Fruit fly (Drosophila melanogaster): ENCODE measurements around the gene SuUR.

The SuUR gene

DNA sequence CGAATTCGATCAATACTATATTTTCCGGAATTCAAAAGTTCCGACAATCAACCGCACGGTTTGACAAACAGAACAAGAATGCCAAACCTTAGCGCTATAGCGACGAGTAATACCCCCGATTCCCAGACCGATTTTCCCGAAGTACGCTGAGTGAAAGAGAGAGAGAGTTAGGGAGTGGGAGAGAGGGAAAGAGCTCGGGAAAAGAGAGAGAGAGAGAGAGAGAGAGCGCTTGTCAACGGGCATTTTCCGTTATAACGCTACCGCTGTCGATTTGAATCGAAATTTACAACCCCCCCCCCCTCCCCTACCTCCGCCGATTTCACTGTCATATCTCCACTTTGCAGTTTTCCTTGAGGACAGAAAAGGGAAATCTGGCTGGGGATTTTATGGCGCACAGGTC, 18.2 kb upstream of the SuUR start:
- TF ChIP-seq insv (optimal IDR thresholded peaks at IDR 0.05), result no peak
- no peak for TF ChIP-seq Sin3A (optimal IDR thresholded peaks at IDR 0.05)
- TF ChIP-seq Myc (optimal IDR thresholded peaks at IDR 0.05), result no peak
- no peak for TF ChIP-seq h (optimal IDR thresholded peaks at IDR 0.05)
- no peak for TF ChIP-seq psq (optimal IDR thresholded peaks at IDR 0.05)
- no peak for TF ChIP-seq ttk (optimal IDR thresholded peaks at IDR 0.05)

DNA sequence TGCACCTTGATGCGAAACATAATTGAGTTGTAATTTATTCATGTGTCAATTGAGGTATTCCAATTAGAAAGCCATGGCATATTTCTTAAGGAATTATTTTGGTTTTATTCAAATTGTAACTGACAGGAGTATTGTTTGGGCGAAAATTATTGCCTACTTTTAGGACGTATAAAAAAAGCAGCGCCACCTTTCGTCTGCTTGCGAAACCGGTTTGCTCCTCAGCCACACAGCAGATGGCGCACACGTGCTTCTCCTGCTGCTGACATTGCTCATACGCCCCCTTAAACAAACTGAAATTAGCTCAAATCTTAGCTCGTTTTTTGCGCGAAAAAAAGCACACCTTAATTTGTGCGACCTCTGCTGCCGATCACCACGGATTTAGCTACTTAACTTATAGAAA, 16.9 kb upstream of the SuUR start:
- no peak for TF ChIP-seq insv (optimal IDR thresholded peaks at IDR 0.05)
- no peak for TF ChIP-seq ttk (optimal IDR thresholded peaks at IDR 0.05)
- TF ChIP-seq Sin3A (optimal IDR thresholded peaks at IDR 0.05), result no peak
- TF ChIP-seq Myc (optimal IDR thresholded peaks at IDR 0.05), result no peak
- no peak for TF ChIP-seq h (optimal IDR thresholded peaks at IDR 0.05)
- TF ChIP-seq psq (optimal IDR thresholded peaks at IDR 0.05), result no peak

DNA sequence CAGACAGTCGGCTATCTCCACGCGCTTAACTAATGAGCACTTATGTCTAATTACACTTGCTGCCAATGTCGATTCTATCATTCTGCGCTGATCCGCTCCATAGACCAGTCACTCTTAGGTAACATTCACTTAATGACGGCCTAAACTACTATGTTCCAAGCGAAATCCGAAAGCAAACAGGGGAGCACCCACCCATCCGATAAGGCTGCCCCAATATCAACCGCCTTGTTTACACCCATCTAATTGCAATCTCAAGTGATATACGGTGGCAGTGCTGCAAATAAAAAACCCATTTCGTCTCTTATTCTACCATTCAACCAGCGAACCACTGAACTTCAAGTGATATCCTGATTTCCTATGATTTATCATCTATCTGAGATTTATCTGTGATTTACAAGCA, 15.4 kb upstream of the SuUR start:
- no peak for TF ChIP-seq Sin3A (optimal IDR thresholded peaks at IDR 0.05)
- no peak for TF ChIP-seq psq (optimal IDR thresholded peaks at IDR 0.05)
- no peak for TF ChIP-seq insv (optimal IDR thresholded peaks at IDR 0.05)
- TF ChIP-seq h (optimal IDR thresholded peaks at IDR 0.05), result no peak
- no peak for TF ChIP-seq Myc (optimal IDR thresholded peaks at IDR 0.05)
- TF ChIP-seq ttk (optimal IDR thresholded peaks at IDR 0.05), result no peak

DNA sequence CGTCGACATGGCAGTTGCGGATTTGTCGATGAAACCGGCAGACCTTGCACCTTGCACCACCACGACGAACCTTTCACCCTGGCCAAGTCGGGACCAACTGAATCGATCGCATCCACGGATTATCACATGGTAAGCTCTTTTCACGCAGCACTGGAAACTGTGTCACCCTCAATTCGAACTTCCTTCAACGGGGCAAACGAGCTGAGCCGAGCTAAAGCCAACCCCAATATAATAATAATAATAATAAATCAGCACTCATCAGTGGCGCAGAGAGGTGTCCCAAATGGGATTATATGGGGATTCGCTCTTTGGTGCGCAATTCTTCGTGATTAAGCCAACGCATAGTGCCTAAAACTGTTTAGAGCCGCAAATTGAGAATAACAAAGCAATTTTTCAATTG, 13.5 kb upstream of the SuUR start, which contains the start of gene CG43693:
TSS of gene CG43693 (minus strand) at position 101 of the 400 bp plus-strand sequence.
- TF ChIP-seq ttk (optimal IDR thresholded peaks at IDR 0.05) (no peak), h (optimal IDR thresholded peaks at IDR 0.05) (no peak), insv (optimal IDR thresholded peaks at IDR 0.05) (no peak), Myc (optimal IDR thresholded peaks at IDR 0.05) (no peak), Sin3A (optimal IDR thresholded peaks at IDR 0.05) (no peak), psq (optimal IDR thresholded peaks at IDR 0.05) (no peak)

DNA sequence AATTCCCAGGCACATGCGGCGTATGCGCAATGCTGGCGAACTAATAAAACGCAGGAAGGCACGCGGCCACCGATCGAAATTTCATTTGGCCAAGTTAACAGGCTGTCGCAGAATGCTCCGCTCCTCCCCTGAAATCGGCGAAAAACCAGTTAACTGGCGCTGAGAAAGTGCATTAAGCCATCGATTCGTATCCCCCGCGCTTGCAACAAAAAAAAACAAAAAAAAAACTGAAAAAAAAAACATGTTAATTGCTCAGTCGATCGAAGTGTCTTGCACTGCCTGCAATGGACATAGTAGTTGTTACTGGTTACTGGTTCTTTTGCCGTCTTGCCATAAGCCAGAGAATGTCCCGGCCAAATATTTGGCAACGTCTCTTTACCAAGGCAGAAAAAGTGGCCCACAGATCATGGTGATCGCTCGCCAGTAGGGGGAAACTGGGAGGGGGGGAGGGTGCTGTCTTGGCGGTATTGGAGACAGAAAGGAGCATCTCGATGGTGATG, 12.0 kb upstream of the SuUR start:
- TF ChIP-seq insv (optimal IDR thresholded peaks at IDR 0.05) (no peak), h (optimal IDR thresholded peaks at IDR 0.05) (no peak), psq (optimal IDR thresholded peaks at IDR 0.05) (no peak), Myc (optimal IDR thresholded peaks at IDR 0.05) (no peak), Sin3A (optimal IDR thresholded peaks at IDR 0.05) (no peak), ttk (optimal IDR thresholded peaks at IDR 0.05) (no peak)

DNA sequence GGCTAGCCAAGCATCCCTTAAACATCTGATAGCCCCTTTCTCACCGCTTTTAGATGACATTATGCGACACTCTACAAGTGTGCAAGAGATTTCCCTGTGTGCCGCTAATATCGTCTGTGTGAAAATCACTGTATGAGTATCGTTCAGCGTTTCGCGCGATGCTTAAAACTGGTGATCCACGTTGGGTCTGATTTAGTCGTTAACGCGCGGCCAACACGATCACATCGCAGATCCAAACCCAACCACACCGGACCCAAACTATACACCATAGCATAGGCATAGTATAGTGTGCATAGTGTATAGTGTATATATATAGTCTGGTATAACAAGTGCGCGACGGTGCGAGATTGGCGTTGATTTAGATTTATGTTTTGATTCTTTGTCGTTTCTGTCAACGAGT, 10.9 kb upstream of the SuUR start, which contains the start of gene CG7888:
TSS of gene CG7888 (plus strand) at position 193 of the 400 bp plus-strand sequence.
- TF ChIP-seq h (optimal IDR thresholded peaks at IDR 0.05), result no peak
- TF ChIP-seq Myc (optimal IDR thresholded peaks at IDR 0.05), result no peak
- no peak for TF ChIP-seq psq (optimal IDR thresholded peaks at IDR 0.05)
- TF ChIP-seq insv (optimal IDR thresholded peaks at IDR 0.05), result no peak
- no peak for TF ChIP-seq Sin3A (optimal IDR thresholded peaks at IDR 0.05)
- TF ChIP-seq ttk (optimal IDR thresholded peaks at IDR 0.05), result no peak

DNA sequence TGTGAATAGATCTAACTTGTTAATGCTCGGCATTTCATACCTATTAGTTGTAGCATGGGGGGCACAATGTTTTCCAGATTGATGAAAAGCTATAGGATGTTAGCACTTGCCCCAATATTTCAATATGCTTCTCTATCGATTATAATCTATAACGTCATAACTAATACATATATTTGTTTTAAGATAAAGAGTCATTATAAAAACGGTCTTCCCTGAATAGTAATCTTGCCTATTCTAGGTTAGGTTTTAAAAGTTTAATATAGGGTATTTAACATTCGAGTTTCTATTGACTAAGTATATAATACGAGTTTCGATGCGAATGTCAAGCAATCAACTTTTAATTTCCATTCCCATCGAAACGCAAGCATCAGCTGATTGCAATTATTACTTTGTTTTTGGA, 3.6 kb upstream of the SuUR start, which contains the start of the genes CG6321 and Blos2:
TSS of gene CG6321 (minus strand) at position 25 of the 400 bp plus-strand sequence.
TSS of gene Blos2 (plus strand) at position 372 of the 400 bp plus-strand sequence.
- TF ChIP-seq ttk (optimal IDR thresholded peaks at IDR 0.05) (no peak), psq (optimal IDR thresholded peaks at IDR 0.05) (no peak), Sin3A (optimal IDR thresholded peaks at IDR 0.05) (no peak), insv (optimal IDR thresholded peaks at IDR 0.05) (no peak), h (optimal IDR thresholded peaks at IDR 0.05) (no peak), Myc (optimal IDR thresholded peaks at IDR 0.05) (no peak)

DNA sequence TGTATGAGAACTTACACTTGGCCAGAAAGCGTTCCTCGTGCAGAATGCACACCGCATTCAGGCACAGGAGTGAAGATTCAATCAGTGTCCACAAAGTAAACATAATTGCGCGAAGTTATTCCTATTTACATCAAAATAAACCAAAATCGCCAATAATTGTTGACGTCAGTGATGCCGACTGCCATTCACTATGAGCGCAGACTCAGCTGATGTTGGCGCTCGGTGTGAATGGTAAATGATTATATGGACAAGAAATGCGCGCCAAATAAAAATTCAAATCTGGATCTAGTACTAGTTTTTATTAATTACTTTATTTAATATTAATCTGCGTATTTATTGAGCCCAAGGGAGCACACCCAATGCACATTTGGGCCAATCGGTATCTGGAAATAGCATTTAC, 2.4 kb upstream of the SuUR start, which contains the start of gene CG32069:
TSS of gene CG32069 (minus strand) at position 174 of the 400 bp plus-strand sequence.
- no peak for TF ChIP-seq psq (optimal IDR thresholded peaks at IDR 0.05)
- no peak for TF ChIP-seq Myc (optimal IDR thresholded peaks at IDR 0.05)
- no peak for TF ChIP-seq h (optimal IDR thresholded peaks at IDR 0.05)
- no peak for TF ChIP-seq ttk (optimal IDR thresholded peaks at IDR 0.05)
- TF ChIP-seq Sin3A (optimal IDR thresholded peaks at IDR 0.05), result no peak
- TF ChIP-seq insv (optimal IDR thresholded peaks at IDR 0.05), result no peak

DNA sequence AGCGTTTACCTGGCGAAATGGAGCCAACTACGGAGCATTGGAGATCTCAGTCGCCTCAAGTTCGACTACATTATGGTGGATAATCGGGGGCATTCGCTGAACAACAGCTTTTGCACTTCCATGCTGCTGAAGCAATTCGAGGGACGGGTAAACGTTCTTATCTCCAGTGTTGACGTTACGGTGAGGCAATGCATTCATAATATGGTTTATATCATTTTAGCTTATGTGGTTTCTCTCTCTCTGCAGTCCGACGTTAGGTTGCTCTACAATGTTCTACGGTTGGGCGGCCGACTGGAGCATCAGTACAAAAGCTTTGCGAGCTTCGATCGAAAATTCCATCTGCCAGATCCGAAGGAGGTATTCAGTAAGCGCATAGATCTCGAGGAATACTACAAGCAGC, 1.1 kb downstream of the SuUR start:
- TF ChIP-seq h (optimal IDR thresholded peaks at IDR 0.05) (no peak), psq (optimal IDR thresholded peaks at IDR 0.05) (no peak), ttk (optimal IDR thresholded peaks at IDR 0.05) (no peak), insv (optimal IDR thresholded peaks at IDR 0.05) (no peak), Sin3A (optimal IDR thresholded peaks at IDR 0.05) (no peak), Myc (optimal IDR thresholded peaks at IDR 0.05) (no peak)

DNA sequence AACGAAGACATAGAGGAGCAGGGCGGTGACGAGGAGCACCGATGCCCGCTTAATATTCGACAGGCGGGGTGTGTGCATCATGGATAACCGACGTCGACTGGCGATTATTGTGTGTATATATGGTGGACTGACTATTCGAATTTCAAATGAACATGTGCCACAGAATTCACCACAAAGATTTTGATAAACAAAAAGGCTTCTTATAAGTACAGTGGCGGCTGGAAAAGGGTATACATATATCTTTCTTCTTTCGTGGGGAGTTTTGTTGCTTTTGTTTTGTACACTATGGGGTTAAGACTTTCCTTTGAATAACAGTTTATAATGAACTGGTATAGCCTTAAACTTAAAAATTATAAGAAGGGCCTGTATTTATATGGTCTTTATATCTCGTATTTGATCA, 5.0 kb downstream of the SuUR start, which contains the start of gene CG6310:
TSS of gene CG6310 (minus strand) at position 101 of the 400 bp plus-strand sequence.
- TF ChIP-seq Sin3A (optimal IDR thresholded peaks at IDR 0.05) (no peak), ttk (optimal IDR thresholded peaks at IDR 0.05) (no peak), Myc (optimal IDR thresholded peaks at IDR 0.05) (no peak), insv (optimal IDR thresholded peaks at IDR 0.05) (no peak), psq (optimal IDR thresholded peaks at IDR 0.05) (no peak), h (optimal IDR thresholded peaks at IDR 0.05) (no peak)

DNA sequence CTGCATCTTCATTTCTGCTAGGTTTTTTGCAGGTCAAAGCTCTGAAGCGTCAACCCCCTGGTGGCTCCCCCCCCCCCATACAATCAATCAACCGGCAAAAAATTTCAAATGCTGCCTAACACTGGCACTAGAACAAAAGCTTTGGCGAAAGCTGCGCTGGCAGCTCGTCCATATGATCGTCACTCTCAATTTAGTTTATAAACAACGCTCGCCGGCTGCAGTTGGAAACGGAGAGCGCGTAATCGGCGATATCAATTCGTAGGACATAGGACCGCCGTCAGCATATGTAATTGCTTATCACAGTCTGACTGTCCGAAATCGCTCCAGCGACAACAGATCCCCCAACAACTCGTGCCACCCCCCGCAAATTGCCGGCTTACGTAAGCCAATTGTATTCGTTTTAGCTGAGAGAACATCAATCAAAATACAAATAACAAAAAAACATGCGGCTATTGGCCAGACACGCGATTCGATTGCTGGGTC, 5.6 kb downstream of the SuUR start, which contains the start of gene Mocs1:
TSS of gene Mocs1 (plus strand) at position 155 of the 483 bp plus-strand sequence.
- no peak for TF ChIP-seq Myc (optimal IDR thresholded peaks at IDR 0.05)
- no peak for TF ChIP-seq insv (optimal IDR thresholded peaks at IDR 0.05)
- TF ChIP-seq psq (optimal IDR thresholded peaks at IDR 0.05), result no peak
- no peak for TF ChIP-seq ttk (optimal IDR thresholded peaks at IDR 0.05)
- no peak for TF ChIP-seq h (optimal IDR thresholded peaks at IDR 0.05)
- no peak for TF ChIP-seq Sin3A (optimal IDR thresholded peaks at IDR 0.05)

DNA sequence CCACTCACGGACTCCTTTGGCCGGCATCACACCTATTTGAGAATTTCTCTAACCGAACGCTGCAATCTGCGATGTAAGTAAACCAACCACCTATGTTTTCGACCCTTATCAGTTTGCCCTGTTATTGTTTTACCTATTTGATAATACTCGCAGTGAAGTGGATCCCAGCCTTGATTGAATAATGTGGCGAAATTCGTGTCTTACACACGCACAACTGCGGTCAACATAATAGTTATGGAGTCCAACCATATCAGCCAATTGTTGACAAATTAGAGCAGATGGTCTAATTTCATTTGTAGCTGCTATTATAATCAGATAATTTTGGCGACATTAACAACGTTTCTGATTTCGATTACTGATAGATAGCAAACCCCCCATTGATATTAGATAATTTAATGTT, 6.3 kb downstream of the SuUR start:
- TF ChIP-seq ttk (optimal IDR thresholded peaks at IDR 0.05), result no peak
- no peak for TF ChIP-seq psq (optimal IDR thresholded peaks at IDR 0.05)
